Worm (Caenorhabditis elegans): Measurements from ENCODE around the gene srh-293.

DNA sequence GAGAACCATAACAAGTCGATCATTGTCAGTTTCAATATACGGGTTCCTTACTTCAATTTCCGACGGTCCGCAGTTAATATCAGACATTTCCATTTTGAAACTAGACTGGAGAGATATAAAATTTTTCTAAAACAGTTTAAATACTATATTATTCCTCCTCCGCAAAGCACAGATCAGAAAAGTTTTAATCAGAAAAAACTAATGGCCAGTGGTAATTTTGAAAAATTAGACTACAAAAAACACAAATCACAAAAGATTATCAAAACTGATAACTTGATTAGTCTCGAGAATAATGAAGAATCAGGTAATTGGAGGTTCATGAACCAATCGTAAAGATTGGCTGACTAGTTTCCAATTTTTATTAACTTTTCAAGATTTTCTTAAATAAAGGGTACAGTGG lies 20.0 kb downstream of the srh-293 start, which contains the start of gene T06C12.9:
- no peak for TF ChIP-seq nhr-10 (tag; optimal IDR thresholded peaks at IDR 0.05)
- no peak for TF ChIP-seq egl-27 (tag; optimal IDR thresholded peaks at IDR 0.05)
- TF ChIP-seq nhr-77 (tag; optimal IDR thresholded peaks at IDR 0.05), result no peak
- TF ChIP-seq lin-13 (GFP tag; optimal IDR thresholded peaks at IDR 0.05), result no peak
- no peak for TF ChIP-seq unc-62 (GFP tag; optimal IDR thresholded peaks at IDR 0.05)
- no peak for TF ChIP-seq mdl-1 (tag; optimal IDR thresholded peaks at IDR 0.05)
- TF ChIP-seq aly-2 (tag; optimal IDR thresholded peaks at IDR 0.05), result no peak
- TF ChIP-seq unc-39 (tag; optimal IDR thresholded peaks at IDR 0.05), result no peak
- no peak for TF ChIP-seq ceh-82 (tag; optimal IDR thresholded peaks at IDR 0.05)
- no peak for TF ChIP-seq elt-3 (tag; optimal IDR thresholded peaks at IDR 0.05)
- TF ChIP-seq fos-1 (tag; optimal IDR thresholded peaks at IDR 0.05), result no peak
- no peak for TF ChIP-seq dmd-4 (tag; optimal IDR thresholded peaks at IDR 0.05)
- TF ChIP-seq skn-1 (tag; optimal IDR thresholded peaks at IDR 0.05), result no peak
